Fruit fly (Drosophila melanogaster): ENCODE data around the gene yellow-e.

DNA sequence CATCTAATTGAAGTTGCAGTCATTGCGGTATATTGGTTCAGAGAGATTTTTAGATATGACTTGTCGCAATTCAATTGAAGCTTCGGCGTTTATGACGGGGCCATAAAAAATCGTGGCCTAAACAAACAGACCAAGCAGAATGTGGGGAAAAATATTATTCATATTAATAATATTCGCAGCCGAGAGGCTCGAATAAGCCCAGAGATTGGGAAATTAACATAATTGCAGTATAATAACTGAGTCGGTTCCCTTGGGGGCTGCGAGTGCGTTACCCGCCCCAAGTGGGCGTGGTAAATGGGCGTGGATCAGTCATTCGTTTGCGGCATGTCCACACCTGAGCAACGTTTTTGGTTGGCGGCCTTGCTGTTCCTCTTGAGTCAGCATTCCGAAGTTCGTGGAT, 4.9 kb upstream of the yellow-e start, which contains the start of gene Ir87a:
- TF ChIP-seq lola (GFP tag; optimal IDR thresholded peaks at IDR 0.05) (no peak), pan (optimal IDR thresholded peaks at IDR 0.05) (no peak), h (GFP tag; optimal IDR thresholded peaks at IDR 0.05) (no peak), usp (GFP tag; optimal IDR thresholded peaks at IDR 0.05) (no peak), OdsH (GFP tag; optimal IDR thresholded peaks at IDR 0.05) (no peak), rgr (GFP tag; optimal IDR thresholded peaks at IDR 0.05) (no peak), Hr78 (GFP tag; optimal IDR thresholded peaks at IDR 0.05) (no peak), CG9705 (GFP tag; optimal IDR thresholded peaks at IDR 0.05) (no peak), Rel (GFP tag; optimal IDR thresholded peaks at IDR 0.05) (no peak), Rel (tag; optimal IDR thresholded peaks at IDR 0.05) (no peak)

Data from whole organism, wandering third instar larva.